Fruit fly (Drosophila melanogaster): Measurements from ENCODE around the gene Alr.
A peak's percentile ranks its signal among the peaks of the same experiment; 100 is the strongest.

Gene Alr

DNA sequence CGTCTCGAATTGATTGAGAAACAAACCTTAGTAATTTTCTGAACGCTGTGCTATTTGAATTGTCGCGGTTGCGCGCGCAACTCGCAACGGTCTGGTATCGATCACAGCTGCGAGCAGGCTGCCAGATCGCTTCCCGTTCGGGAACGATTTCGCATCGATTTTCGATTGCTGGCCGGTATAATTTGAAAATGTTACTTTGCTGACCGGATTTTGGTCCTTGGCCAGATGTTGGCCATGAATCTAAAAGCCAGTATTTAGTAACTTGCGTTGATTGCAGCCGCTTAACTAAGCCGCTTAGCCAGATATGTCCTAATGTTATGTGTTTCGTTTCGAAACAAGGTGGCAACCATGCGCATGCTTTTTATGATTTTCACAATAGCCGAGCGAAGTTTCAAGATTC lies 451 bp downstream of the Alr start (continued):
- TF ChIP-seq HLHmδ (GFP tag; optimal IDR thresholded peaks at IDR 0.05) (no peak), nerfin-1 (tag; optimal IDR thresholded peaks at IDR 0.05) (no peak), CG1832 (GFP tag; optimal IDR thresholded peaks at IDR 0.05) (no peak), sisA (GFP tag; IDR thresholded peaks at IDR 0.05) (no peak), CG5953 (GFP tag; IDR thresholded peaks at IDR 0.05) (no peak), NC2β (GFP tag; optimal IDR thresholded peaks at IDR 0.05) (peak; percentile 12), HLH4C (GFP tag; IDR thresholded peaks at IDR 0.05; ENCODE audit: partially characterized antibody) (peak; percentile 24; the same call in 1 of the 3 replicates), prd (optimal IDR thresholded peaks at IDR 0.05) (no peak), prd (GFP tag; IDR thresholded peaks at IDR 0.05) (no peak), Myb (GFP tag; optimal IDR thresholded peaks at IDR 0.05) (peak; percentile 93), CG6854 (GFP tag; optimal IDR thresholded peaks at IDR 0.05) (no peak), sens (GFP tag) (peak; percentile 16), Sox102F (GFP tag; optimal IDR thresholded peaks at IDR 0.05) (no peak), mirr (GFP tag; optimal IDR thresholded peaks at IDR 0.05) (no peak), CG12942 (GFP tag; optimal IDR thresholded peaks at IDR 0.05) (no peak), CG30403 (GFP tag; optimal IDR thresholded peaks at IDR 0.05) (peak; percentile 27), tap (tag; optimal IDR thresholded peaks at IDR 0.05) (no peak), CG11696 (GFP tag; IDR thresholded peaks at IDR 0.05) (no peak), C15 (GFP tag; IDR thresholded peaks at IDR 0.05) (no peak), CG13894 (tag; optimal IDR thresholded peaks at IDR 0.05) (no peak), Optix (GFP tag; IDR thresholded peaks at IDR 0.05) (no peak), esg (GFP tag; conservative IDR thresholded peaks at IDR 0.05) (no peak), CG13287 (GFP tag; IDR thresholded peaks at IDR 0.05; ENCODE audit: partially characterized antibody) (peak; percentile 60), hkb (optimal IDR thresholded peaks at IDR 0.05) (peak; percentile 79), hkb (GFP tag; IDR thresholded peaks at IDR 0.05) (no peak), Chrac-16 (GFP tag; optimal IDR thresholded peaks at IDR 0.05) (no peak), HLH54F (GFP tag; optimal IDR thresholded peaks at IDR 0.05) (no peak), Dref (GFP tag; IDR thresholded peaks at IDR 0.05) (peak; percentile 86), tio (GFP tag; optimal IDR thresholded peaks at IDR 0.05) (no peak), zfh1 (GFP tag; IDR thresholded peaks at IDR 0.05) (no peak), CG7928 (GFP tag; optimal IDR thresholded peaks at IDR 0.05) (no peak), CG1792 (GFP tag; optimal IDR thresholded peaks at IDR 0.05) (no peak), CG11247 (GFP tag; IDR thresholded peaks at IDR 0.05) (no peak), corto (GFP tag; optimal IDR thresholded peaks at IDR 0.05) (no peak), trem (tag; optimal IDR thresholded peaks at IDR 0.05) (peak; percentile 63), knrl (GFP tag; IDR thresholded peaks at IDR 0.05; ENCODE audit: partially characterized antibody) (peak; percentile 50), CG9876 (GFP tag; optimal IDR thresholded peaks at IDR 0.05) (no peak), Side (GFP tag; optimal IDR thresholded peaks at IDR 0.05) (no peak), vvl (GFP tag; IDR thresholded peaks at IDR 0.05) (no peak), CG17568 (GFP tag; optimal IDR thresholded peaks at IDR 0.05) (no peak), CG4404 (GFP tag; IDR thresholded peaks at IDR 0.05) (no peak), CG1529 (GFP tag; optimal IDR thresholded peaks at IDR 0.05) (no peak), Atf3 (GFP tag; optimal IDR thresholded peaks at IDR 0.05) (no peak), Tbp (GFP tag; optimal IDR thresholded peaks at IDR 0.05) (no peak), Xbp1 (GFP tag; optimal IDR thresholded peaks at IDR 0.05) (no peak), kah (GFP tag; optimal IDR thresholded peaks at IDR 0.05) (no peak), CG14050 (GFP tag; IDR thresholded peaks at IDR 0.05) (no peak), CG18476 (GFP tag; optimal IDR thresholded peaks at IDR 0.05) (no peak), zen2 (GFP tag; IDR thresholded peaks at IDR 0.05; ENCODE audit: partially characterized antibody) (no peak), schlank (tag; optimal IDR thresholded peaks at IDR 0.05) (no peak), Elba2 (GFP tag; optimal IDR thresholded peaks at IDR 0.05) (no peak), Dll (GFP tag; IDR thresholded peaks at IDR 0.05; ENCODE audit: partially characterized antibody) (peak; percentile 44; the same call in 1 of the 4 replicates), da (GFP tag; optimal IDR thresholded peaks at IDR 0.05) (no peak)
